Fruit fly (Drosophila melanogaster) whole organism, wandering third instar larva: ENCODE measurements around the gene fz4.

Source experiments
- Abd-B ChIP-seq: fragments of >200 bp; optimal IDR thresholded peaks from 2 replicates; lab custom pipeline; 2017; ENCODE audit warnings: missing biosample characterization, missing genetic modification characterization
- CG32264 ChIP-seq: fragments of 200-800 bp; sonication (Bioruptor generic); optimal IDR thresholded peaks from 2 replicates; lab custom pipeline; 2016; ENCODE audit warnings: missing biosample characterization, missing genetic modification characterization
- Dfd ChIP-seq: fragments of >200 bp; optimal IDR thresholded peaks from 2 replicates; lab custom pipeline; 2017; ENCODE audit warnings: missing biosample characterization, missing genetic modification characterization
- GATAd ChIP-seq: sonication (Bioruptor generic); optimal IDR thresholded peaks from 2 replicates; lab custom pipeline; 2016; ENCODE audit warnings: missing biosample characterization, missing genetic modification characterization
- HLH106 ChIP-seq: fragments of 200-800 bp; optimal IDR thresholded peaks from 3 replicates; lab custom pipeline; 2019; ENCODE audit warnings: missing biosample characterization, mild to moderate bottlenecking, missing genetic modification characterization, moderate library complexity
- dmrt93B ChIP-seq: fragments of 200-800 bp; sonication (Bioruptor generic); optimal IDR thresholded peaks from 2 replicates; lab custom pipeline; 2018; ENCODE audit warnings: missing biosample characterization, mild to moderate bottlenecking, missing genetic modification characterization
- psq ChIP-seq: fragments of 200-800 bp; sonication (Bioruptor generic); optimal IDR thresholded peaks from 3 replicates; lab custom pipeline; 2017; ENCODE audit warnings: missing biosample characterization, mild to moderate bottlenecking, missing genetic modification characterization, moderate library complexity
- tai ChIP-seq: sonication (Bioruptor generic); optimal IDR thresholded peaks from 2 replicates; lab custom pipeline; 2016; ENCODE audit warnings: missing biosample characterization, missing genetic modification characterization

DNA sequence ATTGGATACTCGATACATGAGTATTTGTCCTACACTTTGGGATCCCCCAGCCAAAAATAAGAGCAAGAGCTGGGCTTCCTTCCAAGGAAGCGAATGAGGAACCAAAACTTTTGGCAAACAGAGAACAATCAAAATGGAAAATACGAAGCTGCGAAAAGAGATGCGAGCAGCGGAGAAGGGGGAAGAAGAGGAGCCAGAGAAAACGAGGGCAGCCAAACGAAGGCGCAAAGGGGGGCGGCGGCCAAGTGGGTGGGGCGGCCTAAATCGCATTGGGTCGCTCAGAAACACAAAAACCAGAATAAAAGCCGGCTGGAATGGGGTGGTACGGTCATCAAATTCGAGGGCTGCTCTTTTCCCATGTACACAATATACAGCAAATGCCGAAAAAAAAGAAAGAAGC is 16.0 kb downstream of the fz4 start:
- TF ChIP-seq tai (GFP tag; lab: Kevin White, UChicago) (no peak), dmrt93B (no peak), Dfd (GFP tag; lab: Kevin White, UChicago) (no peak), psq (GFP tag; lab: Kevin White, UChicago) (no peak), HLH106 (tag; lab: Kevin White, UChicago) (no peak), GATAd (GFP tag; lab: Kevin White, UChicago) (no peak), Abd-B (no peak), CG32264 (GFP tag; lab: Kevin White, UChicago) (no peak)
